Worm (Caenorhabditis elegans) whole organism, L4/young adult: ENCODE measurements around the gene F34D6.1.

Experiments used
- dao-5 ChIP-seq: sonication (generic microtip); optimal IDR thresholded peaks from 2 replicates; lab custom pipeline; 2016; ENCODE audit warnings: missing genotype, missing genetic modification characterization, moderate library complexity, missing compliant biosample characterization
- him-1 ChIP-seq: sonication (generic microtip); optimal IDR thresholded peaks from 2 replicates; lab custom pipeline; 2016; ENCODE audit warnings: missing genotype, missing genetic modification reagents, missing genetic modification characterization, missing compliant biosample characterization

DNA sequence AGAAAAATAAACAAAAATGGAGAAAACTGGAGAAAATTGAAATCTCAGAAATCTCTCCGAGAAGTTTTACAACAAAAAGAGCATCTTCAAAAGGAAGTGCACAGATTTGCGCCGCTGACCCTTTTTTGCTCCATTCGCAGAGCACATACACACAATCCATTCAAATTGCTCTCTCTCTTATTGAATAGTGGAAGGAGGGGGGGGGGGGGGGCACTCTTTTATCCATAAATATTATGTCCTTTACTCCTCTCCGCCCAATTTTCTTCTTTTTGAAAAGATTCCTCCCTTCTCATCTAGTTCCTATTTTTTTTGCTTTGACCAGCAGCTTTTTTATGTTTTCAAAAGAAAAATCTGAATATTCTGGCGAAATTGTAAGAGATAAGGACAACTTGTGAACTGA is 14.1 kb upstream of the F34D6.1 start:
- TF ChIP-seq dao-5 (tag; lab: Kevin White, UChicago) (no peak), him-1 (tag; lab: Kevin White, UChicago) (no peak)
